Fruit fly (Drosophila melanogaster): ENCODE results near the gene CG9427.

DNA sequence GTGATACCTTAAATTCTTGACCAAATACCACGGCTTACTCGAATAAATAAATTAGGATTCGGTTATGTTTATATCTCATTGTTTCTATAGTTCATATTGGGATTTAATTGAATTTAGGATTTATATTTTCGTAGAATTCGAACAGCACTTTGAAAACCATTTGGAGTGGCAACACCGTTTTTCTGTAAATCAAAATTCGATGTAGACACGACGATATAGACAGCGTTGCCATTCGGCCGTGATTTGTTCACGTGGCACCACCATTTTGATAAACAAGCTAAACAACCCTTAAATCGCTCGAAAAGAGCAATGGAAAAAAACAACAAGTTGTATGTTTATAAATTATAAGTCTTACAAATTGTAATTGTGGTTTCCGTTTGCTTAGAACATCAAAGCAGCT lies 1.9 kb upstream of the CG9427 start:
- TF ChIP-seq cic (GFP tag; optimal IDR thresholded peaks at IDR 0.05) = no peak
- no peak for TF ChIP-seq CG1620 (GFP tag; optimal IDR thresholded peaks at IDR 0.05)
- TF ChIP-seq cnc (optimal IDR thresholded peaks at IDR 0.05) = no peak
- no peak for TF ChIP-seq Crg-1 (GFP tag; optimal IDR thresholded peaks at IDR 0.05)
- TF ChIP-seq CG7101 (tag; optimal IDR thresholded peaks at IDR 0.05) = no peak
- TF ChIP-seq CG12768 (GFP tag; optimal IDR thresholded peaks at IDR 0.05) = no peak
- TF ChIP-seq Hr96 (GFP tag; optimal IDR thresholded peaks at IDR 0.05) = no peak
- no peak for TF ChIP-seq kay (GFP tag; ENCODE audit: borderline replicate concordance)
- no peak for TF ChIP-seq CG7045 (GFP tag; optimal IDR thresholded peaks at IDR 0.05)
- no peak for TF ChIP-seq toe (GFP tag; optimal IDR thresholded peaks at IDR 0.05)
- TF ChIP-seq tj (GFP tag; optimal IDR thresholded peaks at IDR 0.05) = no peak

All from whole organism, adult.